Fruit fly (Drosophila melanogaster) whole organism, pupa: ENCODE data around the gene CG18281.
A peak's percentile ranks its signal among the peaks of the same experiment; 100 is the strongest.

Source experiments
- CG10348 ChIP-seq: fragments of 200-800 bp; sonication (Bioruptor generic); IDR thresholded peaks from 2 replicates; pipeline ENCODE4 v1.3.6; 2022; ENCODE audit warnings: missing biosample characterization, missing genetic modification characterization
- CG12605 ChIP-seq: fragments of 200-800 bp; sonication (Bioruptor generic); IDR thresholded peaks from 2 replicates; pipeline ENCODE4 v1.3.6; 2022; ENCODE audit warnings: missing biosample characterization, missing genetic modification characterization
- CG13204 ChIP-seq: fragments of 200-800 bp; sonication (Bioruptor generic); optimal IDR thresholded peaks from 2 replicates; lab custom pipeline; 2018; ENCODE audit warnings: missing biosample characterization, mild to moderate bottlenecking, missing genetic modification characterization, moderate library complexity
- CG14655 ChIP-seq: fragments of 200-800 bp; sonication (Bioruptor generic); optimal IDR thresholded peaks from 3 replicates; lab custom pipeline; 2017; ENCODE audit warnings: mild to moderate bottlenecking, missing biosample characterization, missing genetic modification reagents, missing genetic modification characterization
- CG15710 ChIP-seq: fragments of 200-800 bp; sonication (Bioruptor generic); optimal IDR thresholded peaks from 2 replicates; lab custom pipeline; 2018; ENCODE audit warnings: missing biosample characterization, mild to moderate bottlenecking, missing genetic modification characterization, moderate library complexity
- CG17806 ChIP-seq: fragments of 200-800 bp; sonication (Bioruptor generic); optimal IDR thresholded peaks from 2 replicates; lab custom pipeline; 2018; ENCODE audit warnings: missing biosample characterization, mild to moderate bottlenecking, missing genetic modification characterization, moderate library complexity
- CG32121 ChIP-seq: fragments of 200-800 bp; sonication (Bioruptor generic); IDR thresholded peaks from 2 replicates; pipeline ENCODE4 v1.3.6; 2022; ENCODE audit warnings: missing biosample characterization, missing genetic modification characterization
- CG34367 ChIP-seq: fragments of 200-800 bp; sonication (Bioruptor generic); optimal IDR thresholded peaks from 2 replicates; lab custom pipeline; 2018; ENCODE audit warnings: missing biosample characterization, mild to moderate bottlenecking, missing genetic modification characterization
- CG4496 ChIP-seq: fragments of 200-800 bp; sonication (Bioruptor generic); IDR thresholded peaks from 3 replicates; pipeline ENCODE4 v1.3.6; 2022; ENCODE audit warnings: missing biosample characterization, missing genetic modification characterization
- CG8159 ChIP-seq: fragments of 200-800 bp; sonication (Bioruptor generic); optimal IDR thresholded peaks from 3 replicates; lab custom pipeline; 2018; ENCODE audit warnings: missing biosample characterization, mild to moderate bottlenecking, missing genetic modification characterization, moderate library complexity
- CG8301 ChIP-seq: fragments of 200-800 bp; sonication (Bioruptor generic); optimal IDR thresholded peaks from 2 replicates; lab custom pipeline; 2018; ENCODE audit warnings: missing biosample characterization, mild to moderate bottlenecking, missing genetic modification characterization
- CG9948 ChIP-seq: fragments of 200-800 bp; sonication (Bioruptor generic); optimal IDR thresholded peaks from 2 replicates; lab custom pipeline; 2018; ENCODE audit warnings: missing biosample characterization, mild to moderate bottlenecking, missing genetic modification characterization, moderate library complexity
- D1 ChIP-seq: fragments of 200-800 bp; sonication (Bioruptor generic); optimal IDR thresholded peaks from 2 replicates; lab custom pipeline; 2018; ENCODE audit warnings: missing biosample characterization, mild to moderate bottlenecking, missing genetic modification characterization, moderate library complexity
- EcR ChIP-seq: fragments of 200-800 bp; sonication (Bioruptor generic); optimal IDR thresholded peaks from 3 replicates; lab custom pipeline; 2019; ENCODE audit warnings: missing biosample characterization, missing genetic modification characterization, mild to moderate bottlenecking, moderate library complexity, missing genetic modification reagents
- Ets98B ChIP-seq: fragments of 200-800 bp; sonication (Bioruptor generic); IDR thresholded peaks from 2 replicates; pipeline ENCODE4 v1.3.6; 2022; ENCODE audit warnings: missing biosample characterization, missing genetic modification characterization
- Pif1A ChIP-seq: fragments of 200-800 bp; sonication (Bioruptor generic); optimal IDR thresholded peaks from 3 replicates; lab custom pipeline; 2016; ENCODE audit warnings: missing biosample characterization, missing genetic modification characterization
- Pif1B ChIP-seq: fragments of 200-800 bp; sonication (Bioruptor generic); optimal IDR thresholded peaks from 3 replicates; lab custom pipeline; 2016; ENCODE audit warnings: missing biosample characterization, missing genetic modification characterization
- Snoo ChIP-seq: fragments of 200-800 bp; sonication (Bioruptor generic); optimal IDR thresholded peaks from 3 replicates; lab custom pipeline; 2017; ENCODE audit warnings: missing biosample characterization, mild to moderate bottlenecking, missing genetic modification characterization, inconsistent platforms
- fd96Ca ChIP-seq: fragments of 200-800 bp; sonication (Bioruptor generic); IDR thresholded peaks from 3 replicates; pipeline ENCODE4 v1.3.6; 2022; ENCODE audit warnings: missing biosample characterization, missing genetic modification characterization
- gl ChIP-seq: fragments of 200-800 bp; sonication (Bioruptor generic); optimal IDR thresholded peaks from 2 replicates; lab custom pipeline; 2018; ENCODE audit warnings: missing biosample characterization, mild to moderate bottlenecking, missing genetic modification characterization
- rn ChIP-seq: fragments of 200-800 bp; sonication (Bioruptor generic); IDR thresholded peaks from 2 replicates; pipeline ENCODE4 v1.3.6; 2022; ENCODE audit warnings: missing biosample characterization, missing genetic modification characterization

The CG18281 gene

dm6 chr3L:20536919-20537318, 37.3 kb downstream of the CG18281 start:
- no peak for TF ChIP-seq CG12605 (GFP tag; lab: Robert Waterston, UW)
- TF ChIP-seq Snoo (tag; lab: Kevin White, UChicago), result no peak
- TF ChIP-seq CG17806, result no peak
- no peak for TF ChIP-seq EcR (GFP tag; lab: Kevin White, UChicago)
- no peak for TF ChIP-seq CG32121 (GFP tag; lab: Robert Waterston, UW)
- TF ChIP-seq CG8159, result no peak
- no peak for TF ChIP-seq CG4496 (GFP tag; lab: Robert Waterston, UW)
- TF ChIP-seq Pif1A (GFP tag; lab: Kevin White, UChicago), result no peak
- no peak for TF ChIP-seq fd96Ca (GFP tag; lab: Robert Waterston, UW)
- no peak for TF ChIP-seq Ets98B (GFP tag; lab: Robert Waterston, UW)

DNA sequence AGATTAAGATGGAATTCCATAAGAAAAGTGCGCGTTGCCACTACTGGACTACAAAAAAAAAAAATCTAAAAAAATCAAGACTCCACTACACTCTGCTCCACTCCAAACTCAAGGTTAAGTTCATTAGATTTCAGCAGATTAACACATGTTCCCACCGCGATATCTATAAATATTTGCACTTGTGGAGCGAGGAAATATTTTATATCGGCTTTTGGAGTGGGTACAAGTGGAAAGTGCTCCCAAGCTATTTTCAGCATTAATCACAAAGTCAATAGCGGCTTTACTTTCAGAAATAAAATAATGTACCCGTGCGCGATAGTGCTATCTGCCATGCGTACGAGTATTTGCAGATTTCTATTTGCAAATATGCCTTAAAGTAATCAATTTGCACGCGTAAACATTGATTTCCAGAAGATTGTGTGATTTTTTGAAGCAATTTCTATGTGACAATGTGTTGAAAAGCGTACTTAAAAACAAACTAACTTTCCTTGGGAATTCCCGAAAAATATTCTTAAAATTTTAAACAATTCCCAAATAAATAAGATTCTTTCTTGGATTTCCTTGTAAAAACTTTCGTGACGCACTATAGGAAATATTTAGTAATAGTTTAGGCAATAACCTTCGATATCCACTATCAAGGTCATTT, 38.1 kb downstream of the CG18281 start:
- TF ChIP-seq CG14655 (peak; percentile 3), CG34367 (no peak)
- TF ChIP-seq, all 21 proteins: peak for 1

dm6 chr3L:20538458-20538857, 38.8 kb downstream of the CG18281 start:
- 0 out of 2 replicates have a peak, but pooled peaks have one; percentile 18 for TF ChIP-seq CG32121 (GFP tag; lab: Robert Waterston, UW)
- TF ChIP-seq CG10348 (GFP tag; lab: Robert Waterston, UW), result no peak

dm6 chr3L:20539116-20539990, 39.7 kb downstream of the CG18281 start:
- TF ChIP-seq CG8159 (no peak), fd96Ca (GFP tag; lab: Robert Waterston, UW) (no peak), CG4496 (GFP tag; lab: Robert Waterston, UW) (no peak), rn (GFP tag; lab: Robert Waterston, UW) (no peak), CG9948 (tag; lab: Kevin White, UChicago) (no peak), CG32121 (GFP tag; lab: Robert Waterston, UW) (no peak), EcR (GFP tag; lab: Kevin White, UChicago) (no peak), Pif1A (GFP tag; lab: Kevin White, UChicago) (no peak), CG15710 (tag; lab: Kevin White, UChicago) (no peak), CG14655 (no peak)

- TF ChIP-seq CG15710 (tag; lab: Kevin White, UChicago) (peak; percentile 68), rn (GFP tag; lab: Robert Waterston, UW) (peak; percentile 47), CG14655 (peak; percentile 76), CG9948 (tag; lab: Kevin White, UChicago) (peak; percentile 73), Ets98B (GFP tag; lab: Robert Waterston, UW) (peak; percentile 74; the same call in 1 of the 2 replicates), fd96Ca (GFP tag; lab: Robert Waterston, UW) (peak; percentile 32; the same call in 1 of the 3 replicates), Snoo (tag; lab: Kevin White, UChicago) (peak; percentile 73), EcR (GFP tag; lab: Kevin White, UChicago) (peak; percentile 63), CG34367 (peak; percentile 56), CG4496 (GFP tag; lab: Robert Waterston, UW) (peak; percentile 69), CG8159 (peak; percentile 83), CG32121 (GFP tag; lab: Robert Waterston, UW) (peak; percentile 87), CG10348 (GFP tag; lab: Robert Waterston, UW) (no peak), Pif1B (peak; percentile 82), D1 (tag; lab: Kevin White, UChicago) (peak; percentile 83), CG17806 (peak; percentile 72), Pif1A (GFP tag; lab: Kevin White, UChicago) (peak; percentile 82), gl (tag; lab: Kevin White, UChicago) (peak; percentile 52), CG12605 (GFP tag; lab: Robert Waterston, UW) (0 out of 2 replicates have a peak, but pooled peaks have one; percentile 37), CG13204 (no peak), CG8301 (tag; lab: Kevin White, UChicago) (peak; percentile 82)
- TF ChIP-seq, all 21 proteins: peak for 19
Observed at dm6 chr3L:20540182-20540974, 40.7 kb downstream of the CG18281 start, which contains the start of gene Rcd2. Gene Rcd2 (minus strand): TSS chr3L:20540417.
